Worm (Caenorhabditis elegans) whole organism, late embryonic: Measurements from ENCODE around the gene F20A1.8.
"Not testable (repeated sequence)": the region's sequence is repeated elsewhere in the genome, so short reads cannot be mapped to it uniquely, and the experiment has no call there.

Source experiments
- F13H6.1 ChIP-seq: sonication (generic microtip); optimal IDR thresholded peaks from 2 replicates; lab custom pipeline; 2016; ENCODE audit warnings: missing genetic modification characterization, missing compliant biosample characterization
- K09A11.1 ChIP-seq: sonication (generic microtip); optimal IDR thresholded peaks from 2 replicates; lab custom pipeline; 2017; ENCODE audit warnings: antibody characterized with exemption, mild to moderate bottlenecking, missing genetic modification characterization, missing compliant biosample characterization; ENCODE audit not compliant: insufficient read depth
- T23F11.4 ChIP-seq: fragments of 200-800 bp; sonication (Bioruptor generic); optimal IDR thresholded peaks from 2 replicates; lab custom pipeline; 2018; ENCODE audit warnings: mild to moderate bottlenecking, missing genetic modification characterization, missing compliant biosample characterization
- Y22D7AL.16 ChIP-seq: sonication (generic microtip); optimal IDR thresholded peaks from 2 replicates; lab custom pipeline; 2016; ENCODE audit warnings: missing genetic modification characterization, missing compliant biosample characterization
- ahr-1 ChIP-seq: sonication (generic microtip); optimal IDR thresholded peaks from 2 replicates; lab custom pipeline; 2016; ENCODE audit warnings: missing genetic modification characterization, missing compliant biosample characterization
- ama-1 ChIP-seq: fragments of 150-350 bp; optimal IDR thresholded peaks from 2 replicates; lab custom pipeline; 2014
- ceh-14 ChIP-seq: sonication (generic microtip); optimal IDR thresholded peaks from 2 replicates; lab custom pipeline; 2016; ENCODE audit warnings: missing genotype, missing genetic modification characterization, missing compliant biosample characterization
- ceh-2 ChIP-seq: sonication (generic microtip); optimal IDR thresholded peaks from 2 replicates; lab custom pipeline; 2016; ENCODE audit warnings: missing genotype, missing genetic modification characterization, missing compliant biosample characterization
- ceh-24 ChIP-seq: sonication (generic microtip); optimal IDR thresholded peaks from 2 replicates; lab custom pipeline; 2016; ENCODE audit warnings: mild to moderate bottlenecking, missing genetic modification characterization, missing compliant biosample characterization
- ceh-30 ChIP-seq: fragments of 150-350 bp; optimal IDR thresholded peaks from 2 replicates; lab custom pipeline; 2014; ENCODE audit warnings: missing biosample characterization, missing genetic modification characterization
- ceh-31 ChIP-seq: sonication (generic microtip); optimal IDR thresholded peaks from 2 replicates; lab custom pipeline; 2016; ENCODE audit warnings: missing genetic modification characterization, missing compliant biosample characterization
- ceh-34 ChIP-seq: sonication (generic microtip); optimal IDR thresholded peaks from 2 replicates; lab custom pipeline; 2016; ENCODE audit warnings: mild to moderate bottlenecking, missing genetic modification characterization, missing compliant biosample characterization
- ceh-45 ChIP-seq: fragments of 200-800 bp; sonication (Bioruptor generic); IDR thresholded peaks from 2 replicates; pipeline ENCODE4 v1.3.6; 2022; ENCODE audit warnings: missing genetic modification reagents, missing genetic modification characterization, missing compliant biosample characterization
- ceh-9 ChIP-seq: sonication (generic microtip); optimal IDR thresholded peaks from 2 replicates; lab custom pipeline; 2016; ENCODE audit warnings: mild to moderate bottlenecking, missing genetic modification characterization, inconsistent platforms, missing compliant biosample characterization
- che-1 ChIP-seq: sonication (generic microtip); optimal IDR thresholded peaks from 2 replicates; lab custom pipeline; 2016; ENCODE audit warnings: mild to moderate bottlenecking, missing genetic modification characterization, missing compliant biosample characterization
- dmd-4 ChIP-seq: sonication (generic microtip); optimal IDR thresholded peaks from 2 replicates; lab custom pipeline; 2016; ENCODE audit warnings: borderline replicate concordance, missing genetic modification characterization, missing compliant biosample characterization
- elt-2 ChIP-seq: sonication (generic microtip); optimal IDR thresholded peaks from 2 replicates; lab custom pipeline; 2016; ENCODE audit warnings: missing genetic modification reagents, missing genetic modification characterization, missing compliant biosample characterization
- elt-4 ChIP-seq: sonication (generic microtip); optimal IDR thresholded peaks from 2 replicates; lab custom pipeline; 2016; ENCODE audit warnings: missing genetic modification characterization, missing compliant biosample characterization
- eyg-1 ChIP-seq: sonication (generic microtip); optimal IDR thresholded peaks from 2 replicates; lab custom pipeline; 2016; ENCODE audit warnings: missing genotype, missing genetic modification characterization, missing compliant biosample characterization
- fkh-10 ChIP-seq: fragments of 150-350 bp; optimal IDR thresholded peaks from 2 replicates; lab custom pipeline; 2014; ENCODE audit warnings: missing biosample characterization, missing genetic modification reagents, missing genetic modification characterization
- fkh-6 ChIP-seq: sonication (generic microtip); optimal IDR thresholded peaks from 2 replicates; lab custom pipeline; 2016; ENCODE audit warnings: missing genetic modification characterization, missing compliant biosample characterization
- gmeb-2 ChIP-seq: sonication (generic microtip); optimal IDR thresholded peaks from 2 replicates; lab custom pipeline; 2016; ENCODE audit warnings: missing genetic modification characterization, inconsistent platforms, missing compliant biosample characterization
- hlh-13 ChIP-seq: fragments of 200-800 bp; sonication (Bioruptor generic); optimal IDR thresholded peaks from 2 replicates; lab custom pipeline; 2018; ENCODE audit warnings: mild to moderate bottlenecking, missing genetic modification characterization, missing compliant biosample characterization
- hlh-8 ChIP-seq: sonication (generic microtip); optimal IDR thresholded peaks from 2 replicates; lab custom pipeline; 2016; ENCODE audit warnings: missing genotype, missing genetic modification characterization, missing compliant biosample characterization
- lin-11 ChIP-seq: fragments of 200-800 bp; sonication (Bioruptor generic); optimal IDR thresholded peaks from 2 replicates; lab custom pipeline; 2018; ENCODE audit warnings: mild to moderate bottlenecking, missing genetic modification characterization, missing compliant biosample characterization
- mec-3 ChIP-seq: sonication (generic microtip); optimal IDR thresholded peaks from 2 replicates; lab custom pipeline; 2016; ENCODE audit warnings: borderline replicate concordance, missing genetic modification characterization, missing compliant biosample characterization
- nhr-11 ChIP-seq: fragments of 150-350 bp; optimal IDR thresholded peaks from 2 replicates; lab custom pipeline; 2014; ENCODE audit warnings: missing biosample characterization, missing genetic modification characterization
- npax-4 ChIP-seq: sonication (generic microtip); optimal IDR thresholded peaks from 2 replicates; lab custom pipeline; 2016; ENCODE audit warnings: missing genetic modification characterization, missing compliant biosample characterization
- pat-9 ChIP-seq: fragments of 200-800 bp; sonication (Bioruptor generic); optimal IDR thresholded peaks from 2 replicates; lab custom pipeline; 2018; ENCODE audit warnings: mild to moderate bottlenecking, missing genetic modification characterization, moderate library complexity, missing compliant biosample characterization
- pha-2 ChIP-seq: sonication (generic microtip); optimal IDR thresholded peaks from 2 replicates; lab custom pipeline; 2017; ENCODE audit warnings: mild to moderate bottlenecking, missing genetic modification characterization, missing compliant biosample characterization
- pha-4 ChIP-seq: fragments of 150-350 bp; optimal IDR thresholded peaks from 2 replicates; lab custom pipeline; 2018; ENCODE audit warnings: missing biosample characterization, missing genetic modification reagents, missing genetic modification characterization
- pqm-1 ChIP-seq: sonication (generic microtip); optimal IDR thresholded peaks from 2 replicates; lab custom pipeline; 2016; ENCODE audit warnings: missing genetic modification characterization, missing compliant biosample characterization
- rnt-1 ChIP-seq: sonication (generic microtip); optimal IDR thresholded peaks from 2 replicates; lab custom pipeline; 2016; ENCODE audit warnings: missing genetic modification characterization, missing compliant biosample characterization
- sox-4 ChIP-seq: sonication (generic microtip); optimal IDR thresholded peaks from 2 replicates; lab custom pipeline; 2017; ENCODE audit warnings: mild to moderate bottlenecking, missing genetic modification characterization, inconsistent platforms, missing compliant biosample characterization
- tbx-2 ChIP-seq: sonication (generic microtip); optimal IDR thresholded peaks from 2 replicates; lab custom pipeline; 2016; ENCODE audit warnings: missing genetic modification characterization, missing compliant biosample characterization
- tbx-7 ChIP-seq: sonication (generic microtip); optimal IDR thresholded peaks from 2 replicates; lab custom pipeline; 2016; ENCODE audit warnings: missing genotype, missing genetic modification characterization, missing compliant biosample characterization
- unc-42 ChIP-seq: sonication (generic microtip); optimal IDR thresholded peaks from 2 replicates; lab custom pipeline; 2016; ENCODE audit warnings: missing genotype, missing genetic modification characterization, missing compliant biosample characterization
- ztf-16 ChIP-seq: sonication (generic microtip); optimal IDR thresholded peaks from 2 replicates; lab custom pipeline; 2017; ENCODE audit warnings: missing genetic modification characterization, missing compliant biosample characterization

F20A1.8 gene

ce11 chrV:7057795-7058194 is 10.4 kb upstream of the F20A1.8 start, which contains the start of gene Y57E12AL.2:
Y57E12AL.2 (plus strand) TSS chrV:7058095.
- TF ChIP-seq elt-2 (tag; lab: Kevin White, UChicago); T23F11.4 (GFP tag; lab: Kevin White, UChicago); ceh-24 (tag; lab: Kevin White, UChicago): not testable (repeated sequence)

ce11 chrV:7054598-7054997 is 7.2 kb upstream of the F20A1.8 start, which contains the start of gene spig-8:
spig-8 (plus strand) TSS chrV:7054898.
- TF ChIP-seq gmeb-2 (tag; lab: Kevin White, UChicago) (no peak), che-1 (tag; lab: Kevin White, UChicago) (no peak), fkh-10 (GFP tag; lab: Kevin White, UChicago) (no peak), ama-1 (lab: Kevin White, UChicago) (no peak), hlh-13 (GFP tag; lab: Kevin White, UChicago) (no peak), ztf-16 (tag; lab: Kevin White, UChicago) (no peak), ceh-9 (no peak), F13H6.1 (tag; lab: Kevin White, UChicago) (no peak), rnt-1 (no peak), K09A11.1 (tag; lab: Kevin White, UChicago) (no peak)

DNA sequence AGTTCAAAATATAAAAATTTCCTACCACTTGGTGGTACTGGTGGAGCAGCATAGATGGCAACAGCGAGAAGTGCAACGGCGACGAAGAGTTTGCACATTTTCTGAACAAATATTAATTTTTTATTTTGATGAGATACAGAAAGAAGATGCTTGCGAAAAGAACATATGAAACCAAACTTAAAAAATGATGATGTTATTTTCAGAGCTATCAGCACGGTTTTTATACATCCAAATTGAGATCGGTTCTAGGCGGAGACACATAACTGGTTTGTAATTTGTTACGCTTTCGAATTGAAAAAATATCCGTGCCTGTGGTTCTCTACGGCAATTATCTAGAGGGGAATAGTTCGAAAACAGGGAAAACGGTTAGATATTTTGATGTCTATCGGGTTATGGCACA is 5.7 kb upstream of the F20A1.8 start, which contains the start of gene txt-17:
TSS of gene txt-17 (minus strand) at position 101 of the 400 bp plus-strand sequence.
- TF ChIP-seq ztf-16 (tag; lab: Kevin White, UChicago) (no peak), Y22D7AL.16 (tag; lab: Kevin White, UChicago) (no peak), K09A11.1 (tag; lab: Kevin White, UChicago) (no peak), eyg-1 (no peak), gmeb-2 (tag; lab: Kevin White, UChicago) (no peak), pqm-1 (tag; lab: Kevin White, UChicago) (no peak), ahr-1 (tag; lab: Kevin White, UChicago) (no peak), ceh-45 (GFP tag; lab: Robert Waterston, UW) (no peak), unc-42 (no peak), ceh-34 (tag; lab: Kevin White, UChicago) (no peak), hlh-8 (no peak), tbx-7 (tag; lab: Kevin White, UChicago) (no peak), ceh-30 (tag; lab: Kevin White, UChicago) (no peak), npax-4 (tag; lab: Kevin White, UChicago) (no peak), pat-9 (tag; lab: Kevin White, UChicago) (no peak), F13H6.1 (tag; lab: Kevin White, UChicago) (no peak), ceh-14 (tag; lab: Kevin White, UChicago) (no peak)

- TF ChIP-seq pha-4 (tag; lab: Kevin White, UChicago) (no peak), ceh-31 (no peak), fkh-6 (no peak), ceh-2 (no peak), pha-2 (tag; lab: Kevin White, UChicago) (no peak), nhr-11 (no peak), dmd-4 (tag; lab: Kevin White, UChicago) (no peak), tbx-7 (tag; lab: Kevin White, UChicago) (no peak), tbx-2 (tag; lab: Kevin White, UChicago) (no peak), lin-11 (tag; lab: Kevin White, UChicago) (no peak), sox-4 (no peak), elt-4 (tag; lab: Kevin White, UChicago) (no peak), mec-3 (tag; lab: Kevin White, UChicago) (no peak), ceh-45 (GFP tag; lab: Robert Waterston, UW) (no peak)
- TF ChIP-seq, all 69 proteins: peak for 0
These were observed 3.8 kb upstream of the F20A1.8 start, which contains the start of the genes tofu-2 and spig-1 for ce11 chrV:7051133-7051765. tofu-2 (minus strand) TSS chrV:7051248. spig-1 (plus strand) TSS chrV:7051715.
